Worm (Caenorhabditis elegans): Measurements from ENCODE around the gene srd-70.
A peak's percentile ranks its signal among the peaks of the same experiment; 100 is the strongest.

srd-70 gene

DNA sequence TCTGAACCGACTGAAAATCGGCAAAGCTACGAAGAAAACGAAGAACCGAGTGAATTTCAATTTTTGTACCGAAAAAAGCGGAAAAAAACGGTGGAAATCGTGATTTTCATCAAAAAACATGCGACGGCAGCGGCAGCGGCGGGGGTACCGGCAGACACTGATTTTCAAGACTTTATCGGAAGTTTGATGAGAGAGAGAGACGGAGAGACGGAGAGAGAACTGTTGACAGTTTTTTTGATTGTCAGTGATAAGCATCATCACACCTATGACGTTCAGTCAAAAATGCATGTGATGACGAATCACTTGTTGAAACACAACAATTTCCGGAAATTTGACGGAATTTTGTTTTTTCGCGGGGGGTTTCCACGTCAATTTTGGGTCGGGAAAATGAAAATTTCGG, 40.5 kb upstream of the srd-70 start:
- no peak for TF ChIP-seq unc-98 (GFP tag; IDR thresholded peaks at IDR 0.05)
- peak; percentile 49 for TF ChIP-seq nhr-85 (tag)
- no peak for TF ChIP-seq jun-1 (tag; optimal IDR thresholded peaks at IDR 0.05)
- no peak for TF ChIP-seq egl-27 (tag; optimal IDR thresholded peaks at IDR 0.05)
- TF ChIP-seq blmp-1 (tag; optimal IDR thresholded peaks at IDR 0.05): peak; percentile 27
- TF ChIP-seq nhr-84 (tag; optimal IDR thresholded peaks at IDR 0.05): no peak
- no peak for TF ChIP-seq egl-13 (tag; optimal IDR thresholded peaks at IDR 0.05)
- TF ChIP-seq ces-1 (GFP tag; optimal IDR thresholded peaks at IDR 0.05): no peak
- TF ChIP-seq dpl-1 (GFP tag; optimal IDR thresholded peaks at IDR 0.05): peak in 1 of 3 experiments; percentile 20
- TF ChIP-seq pag-3 (tag; optimal IDR thresholded peaks at IDR 0.05; ENCODE audit: borderline replicate concordance, insufficient read depth): no peak
- TF ChIP-seq tbx-2 (tag; optimal IDR thresholded peaks at IDR 0.05): no peak
- no peak for TF ChIP-seq nhr-11 (tag; optimal IDR thresholded peaks at IDR 0.05)
- no peak for TF ChIP-seq efl-3 (GFP tag; optimal IDR thresholded peaks at IDR 0.05)
- no peak for TF ChIP-seq fkh-10 (GFP tag; optimal IDR thresholded peaks at IDR 0.05)
- no peak for TF ChIP-seq ceh-88 (GFP tag; IDR thresholded peaks at IDR 0.05)
- no peak for TF ChIP-seq sptf-1 (tag; optimal IDR thresholded peaks at IDR 0.05)
- peak; percentile 11 for TF ChIP-seq ama-1 (optimal IDR thresholded peaks at IDR 0.05)
- no peak for TF ChIP-seq F16B12.6 (tag; optimal IDR thresholded peaks at IDR 0.05)
- TF ChIP-seq vab-15 (tag; optimal IDR thresholded peaks at IDR 0.05): no peak
- TF ChIP-seq irx-1 (tag; optimal IDR thresholded peaks at IDR 0.05): no peak
- no peak for TF ChIP-seq C34B4.2 (tag; optimal IDR thresholded peaks at IDR 0.05)
- no peak for TF ChIP-seq xbp-1 (tag; optimal IDR thresholded peaks at IDR 0.05)
- no peak for TF ChIP-seq tlp-1 (tag; optimal IDR thresholded peaks at IDR 0.05)
- TF ChIP-seq nhr-20 (tag; optimal IDR thresholded peaks at IDR 0.05): peak; percentile 35
- no peak for TF ChIP-seq sox-4 (tag; optimal IDR thresholded peaks at IDR 0.05)
- TF ChIP-seq lin-35 (GFP tag; optimal IDR thresholded peaks at IDR 0.05): peak in 1 of 2 experiments; percentile 46
- TF ChIP-seq rnt-1 (tag; optimal IDR thresholded peaks at IDR 0.05): no peak
- no peak for TF ChIP-seq efl-1 (optimal IDR thresholded peaks at IDR 0.05)
- peak in 1 of 2 experiments; percentile 30 for TF ChIP-seq efl-1 (GFP tag; optimal IDR thresholded peaks at IDR 0.05 in 1 of 2)
- peak; percentile 14 for TF ChIP-seq nhr-90 (tag; optimal IDR thresholded peaks at IDR 0.05; ENCODE audit: poor library complexity)
- no peak for TF ChIP-seq lin-15B (tag; optimal IDR thresholded peaks at IDR 0.05)
- TF ChIP-seq C04F5.9 (tag; optimal IDR thresholded peaks at IDR 0.05): no peak
- TF ChIP-seq snpc-4 (tag; optimal IDR thresholded peaks at IDR 0.05): no peak
- TF ChIP-seq ceh-90 (tag; optimal IDR thresholded peaks at IDR 0.05): no peak
- peak; percentile 40 for TF ChIP-seq lin-14 (GFP tag; optimal IDR thresholded peaks at IDR 0.05)
- no peak for TF ChIP-seq swsn-7 (tag; optimal IDR thresholded peaks at IDR 0.05)
- TF ChIP-seq aha-1 (tag; optimal IDR thresholded peaks at IDR 0.05): no peak
- no peak for TF ChIP-seq fkh-8 (tag; optimal IDR thresholded peaks at IDR 0.05)
- no peak for TF ChIP-seq nhr-12 (tag; optimal IDR thresholded peaks at IDR 0.05)
- TF ChIP-seq mab-9 (GFP tag; IDR thresholded peaks at IDR 0.05): no peak
- peak in 2 of 6 experiments; percentile 7 to 16 for TF ChIP-seq elt-3 (tag; optimal IDR thresholded peaks at IDR 0.05)
- peak; percentile 41 for TF ChIP-seq nhr-71 (tag; optimal IDR thresholded peaks at IDR 0.05)
- peak in 1 of 2 experiments; percentile 60 for TF ChIP-seq mdl-1 (tag; optimal IDR thresholded peaks at IDR 0.05)
- TF ChIP-seq ceh-82 (tag; optimal IDR thresholded peaks at IDR 0.05): no peak
- no peak for TF ChIP-seq sup-37 (GFP tag; optimal IDR thresholded peaks at IDR 0.05)
- no peak for TF ChIP-seq nhr-237 (tag; optimal IDR thresholded peaks at IDR 0.05)
- TF ChIP-seq ceh-63 (GFP tag; optimal IDR thresholded peaks at IDR 0.05): no peak
- peak; percentile 30 for TF ChIP-seq snu-23 (GFP tag; optimal IDR thresholded peaks at IDR 0.05)
- TF ChIP-seq ztf-11 (tag; optimal IDR thresholded peaks at IDR 0.05): no peak
- no peak for TF ChIP-seq unc-30 (tag; optimal IDR thresholded peaks at IDR 0.05)
- TF ChIP-seq lin-39 (tag; optimal IDR thresholded peaks at IDR 0.05): no peak
- TF ChIP-seq fos-1 (tag; optimal IDR thresholded peaks at IDR 0.05): no peak
- TF ChIP-seq hlh-4 (tag; optimal IDR thresholded peaks at IDR 0.05): no peak
- no peak for TF ChIP-seq unc-86 (tag; optimal IDR thresholded peaks at IDR 0.05)
